Fruit fly (Drosophila melanogaster) S2 (cell line): ENCODE measurements around the gene CG32191.

Source experiments
- CG8478 ChIP-seq: fragments of >200 bp; optimal IDR thresholded peaks from 2 replicates; lab custom pipeline; 2018
- CTCF ChIP-seq, 2 experiments: fragments of >200 bp; optimal IDR thresholded peaks; 2 replicates each; lab custom pipeline; 2018

dm6 chr3L:17849517-17849916 lies 40.6 kb upstream of the CG32191 start, which contains the start of gene TrpRS-m:
- no peak for TF ChIP-seq CTCF (optimal IDR thresholded peaks at IDR 0.05; lab: Kevin White, UChicago)
- no peak for TF ChIP-seq CG8478 (lab: Kevin White, UChicago)
